Fruit fly (Drosophila melanogaster): Measurements from ENCODE around the gene pkm.

DNA sequence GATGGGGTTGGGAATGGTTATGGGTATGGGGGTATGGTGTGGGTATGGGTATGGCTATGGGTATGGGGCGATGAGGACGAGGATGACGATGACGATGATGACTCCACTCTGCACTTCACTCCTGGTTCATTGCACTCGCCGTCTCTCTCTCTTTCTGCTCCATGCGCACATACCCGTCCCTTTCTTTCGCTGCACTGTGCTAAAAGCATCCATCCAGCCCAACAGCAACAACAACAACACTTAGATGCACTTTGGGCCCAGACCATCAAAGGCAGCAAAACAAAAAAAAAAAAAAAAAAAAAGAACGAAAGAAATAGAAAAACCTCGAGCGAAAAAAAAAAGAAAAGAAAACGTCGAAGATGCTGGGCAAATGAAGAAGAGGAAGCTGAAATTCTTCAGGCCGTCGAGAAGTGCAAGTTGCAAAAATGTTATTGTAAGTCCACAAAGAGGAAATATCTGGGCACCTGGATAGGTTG, 39.0 kb downstream of the pkm start:
- no peak for TF ChIP-seq Rfx (GFP tag; IDR thresholded peaks at IDR 0.05)
- no peak for TF ChIP-seq twi (tag; optimal IDR thresholded peaks at IDR 0.05)
- no peak for TF ChIP-seq Tbp (GFP tag; optimal IDR thresholded peaks at IDR 0.05)
- no peak for TF ChIP-seq usp (GFP tag; optimal IDR thresholded peaks at IDR 0.05)
- TF ChIP-seq tio (GFP tag; optimal IDR thresholded peaks at IDR 0.05): no peak
- TF ChIP-seq bab2 (GFP tag; optimal IDR thresholded peaks at IDR 0.05): no peak
